4 worm cellular contexts compared by ENCODE assay signal in genomic region chrX:1960895-1961715, ce11.
TF ChIP-seq lines count a peak whose summit lies in the region.

No protein-coding gene starts in this region.

TF ChIP-seq in whole organism, L1 larva, 84 proteins besides CTCF, POLR2A, EP300 and RAD21 (continued from another document and continues in another):
- TF ChIP-seq lin-39 (tag; optimal IDR thresholded peaks at IDR 0.05; lab: Kevin White, UChicago) (no peak), pax-3 (tag; optimal IDR thresholded peaks at IDR 0.05; lab: Kevin White, UChicago) (no peak), egl-27 (tag; optimal IDR thresholded peaks at IDR 0.05; lab: Kevin White, UChicago) (no peak), ztf-4 (tag; optimal IDR thresholded peaks at IDR 0.05; lab: Kevin White, UChicago) (no peak), nhr-85 (tag; lab: Kevin White, UChicago) (peak; percentile 75), snu-23 (GFP tag; optimal IDR thresholded peaks at IDR 0.05; lab: Kevin White, UChicago) (peak; percentile 52), skn-1 (tag; optimal IDR thresholded peaks at IDR 0.05; lab: Kevin White, UChicago) (peak; percentile 64), nhr-47 (tag; optimal IDR thresholded peaks at IDR 0.05; lab: Kevin White, UChicago) (peak; percentile 41), sup-37 (GFP tag; optimal IDR thresholded peaks at IDR 0.05; lab: Kevin White, UChicago) (no peak), ceh-90 (tag; optimal IDR thresholded peaks at IDR 0.05; lab: Kevin White, UChicago) (no peak), ama-1 (optimal IDR thresholded peaks at IDR 0.05; lab: Kevin White, UChicago) (no peak), unc-30 (tag; optimal IDR thresholded peaks at IDR 0.05; lab: Kevin White, UChicago) (no peak), zip-4 (GFP tag; optimal IDR thresholded peaks at IDR 0.05; lab: Kevin White, UChicago) (no peak), hlh-4 (tag; optimal IDR thresholded peaks at IDR 0.05; lab: Kevin White, UChicago) (no peak), pqm-1 (tag; optimal IDR thresholded peaks at IDR 0.05; lab: Kevin White, UChicago) (no peak), ceh-63 (GFP tag; optimal IDR thresholded peaks at IDR 0.05; lab: Kevin White, UChicago) (no peak), mef-2 (tag; optimal IDR thresholded peaks at IDR 0.05; lab: Kevin White, UChicago) (no peak), egl-13 (tag; optimal IDR thresholded peaks at IDR 0.05; lab: Kevin White, UChicago) (no peak), fkh-10 (GFP tag; optimal IDR thresholded peaks at IDR 0.05; lab: Kevin White, UChicago) (no peak), ceh-8 (GFP tag; optimal IDR thresholded peaks at IDR 0.05; lab: Kevin White, UChicago) (no peak), lir-3 (tag; optimal IDR thresholded peaks at IDR 0.05; lab: Kevin White, UChicago; ENCODE audit: poor library complexity) (no peak), mdl-1 (tag; optimal IDR thresholded peaks at IDR 0.05; lab: Kevin White, UChicago) (peak in 1 of 2 experiments; percentile 7), ceh-88 (GFP tag; IDR thresholded peaks at IDR 0.05; lab: Robert Waterston, UW) (no peak), fos-1 (tag; optimal IDR thresholded peaks at IDR 0.05; lab: Kevin White, UChicago) (no peak), Y116A8C.19 (tag; optimal IDR thresholded peaks at IDR 0.05; lab: Kevin White, UChicago; ENCODE audit: borderline replicate concordance) (no peak), nhr-237 (tag; optimal IDR thresholded peaks at IDR 0.05; lab: Kevin White, UChicago) (no peak), fkh-8 (tag; optimal IDR thresholded peaks at IDR 0.05; lab: Kevin White, UChicago) (peak; percentile 33), mab-9 (GFP tag; IDR thresholded peaks at IDR 0.05; lab: Robert Waterston, UW) (no peak), nhr-90 (tag; optimal IDR thresholded peaks at IDR 0.05; lab: Kevin White, UChicago; ENCODE audit: poor library complexity) (peak; percentile 42), isw-1 (GFP tag; IDR thresholded peaks at IDR 0.05; lab: Robert Waterston, UW) (no peak), zag-1 (tag; optimal IDR thresholded peaks at IDR 0.05; lab: Kevin White, UChicago) (no peak), fkh-4 (tag; optimal IDR thresholded peaks at IDR 0.05; lab: Kevin White, UChicago; ENCODE audit: borderline replicate concordance) (no peak), rnt-1 (tag; optimal IDR thresholded peaks at IDR 0.05; lab: Kevin White, UChicago) (peak; percentile 83), irx-1 (tag; optimal IDR thresholded peaks at IDR 0.05; lab: Kevin White, UChicago) (peak; percentile 45)

TF ChIP-seq in whole organism, L2 larva, 48 proteins besides CTCF, POLR2A, EP300 and RAD21 (continued from another document):
- TF ChIP-seq lsy-2 (tag; optimal IDR thresholded peaks at IDR 0.05; lab: Kevin White, UChicago) (peak in 1 of 2 experiments; percentile 31), crh-2 (tag; optimal IDR thresholded peaks at IDR 0.05; lab: Kevin White, UChicago) (peak; percentile 3), ceh-82 (tag; optimal IDR thresholded peaks at IDR 0.05; lab: Kevin White, UChicago) (no peak), sma-9 (GFP tag; optimal IDR thresholded peaks at IDR 0.05; lab: Kevin White, UChicago) (peak; percentile 9), sma-9 (tag; optimal IDR thresholded peaks at IDR 0.05; lab: Kevin White, UChicago) (no peak), aly-2 (tag; optimal IDR thresholded peaks at IDR 0.05; lab: Kevin White, UChicago) (no peak), nhr-237 (tag; optimal IDR thresholded peaks at IDR 0.05; lab: Kevin White, UChicago) (no peak), sem-4 (tag; optimal IDR thresholded peaks at IDR 0.05; lab: Kevin White, UChicago) (no peak), sma-3 (GFP tag; optimal IDR thresholded peaks at IDR 0.05; lab: Kevin White, UChicago) (peak; percentile 8), gmeb-1 (tag; optimal IDR thresholded peaks at IDR 0.05; lab: Kevin White, UChicago) (peak; percentile 7), nhr-23 (tag; optimal IDR thresholded peaks at IDR 0.05; lab: Kevin White, UChicago) (no peak), ztf-1 (GFP tag; conservative IDR thresholded peaks at IDR 0.05; lab: Robert Waterston, UW) (no peak), R02D3.7 (tag; optimal IDR thresholded peaks at IDR 0.05; lab: Kevin White, UChicago) (no peak), ZK546.5 (tag; optimal IDR thresholded peaks at IDR 0.05; lab: Kevin White, UChicago) (no peak), skn-1 (tag; optimal IDR thresholded peaks at IDR 0.05; lab: Kevin White, UChicago) (no peak), F13H6.1 (tag; optimal IDR thresholded peaks at IDR 0.05; lab: Kevin White, UChicago) (peak; percentile 14), fos-1 (tag; optimal IDR thresholded peaks at IDR 0.05; lab: Kevin White, UChicago) (peak; percentile 49), unc-55 (GFP tag; optimal IDR thresholded peaks at IDR 0.05; lab: Kevin White, UChicago) (peak; percentile 18), egl-27 (tag; optimal IDR thresholded peaks at IDR 0.05; lab: Kevin White, UChicago) (no peak), nhr-11 (tag; optimal IDR thresholded peaks at IDR 0.05; lab: Kevin White, UChicago) (no peak), zag-1 (tag; optimal IDR thresholded peaks at IDR 0.05; lab: Kevin White, UChicago) (no peak)

TF ChIP-seq in whole organism, L3 larva, 47 proteins besides CTCF, POLR2A, EP300 and RAD21 (continued from another document):
- no peak for TF ChIP-seq ztf-4 (tag; optimal IDR thresholded peaks at IDR 0.05; lab: Kevin White, UChicago)
- peak; percentile 51 for TF ChIP-seq hmg-11 (tag; optimal IDR thresholded peaks at IDR 0.05; lab: Kevin White, UChicago)
- no peak for TF ChIP-seq tbx-2 (tag; optimal IDR thresholded peaks at IDR 0.05; lab: Kevin White, UChicago)
- TF ChIP-seq nfya-1 (tag; optimal IDR thresholded peaks at IDR 0.05; lab: Kevin White, UChicago; ENCODE audit: insufficient read depth): peak; percentile 36
- peak; percentile 15 for TF ChIP-seq nhr-23 (tag; optimal IDR thresholded peaks at IDR 0.05; lab: Kevin White, UChicago)

TF ChIP-seq in whole organism, L4 larva, 104 proteins besides CTCF, POLR2A, EP300 and RAD21 (continued from another document):
- TF ChIP-seq duxl-1 (tag; optimal IDR thresholded peaks at IDR 0.05; lab: Kevin White, UChicago; ENCODE audit: poor library complexity): peak; percentile 87
- TF ChIP-seq nhr-11 (tag; optimal IDR thresholded peaks at IDR 0.05; lab: Kevin White, UChicago): peak; percentile 29
- TF ChIP-seq mdl-1 (tag; optimal IDR thresholded peaks at IDR 0.05; lab: Kevin White, UChicago): peak in 1 of 2 experiments; percentile 34
- TF ChIP-seq pqm-1 (tag; optimal IDR thresholded peaks at IDR 0.05; lab: Kevin White, UChicago): peak; percentile 18
- no peak for TF ChIP-seq lim-7 (GFP tag; IDR thresholded peaks at IDR 0.05; lab: Robert Waterston, UW)
- TF ChIP-seq hlh-11 (tag; optimal IDR thresholded peaks at IDR 0.05; lab: Kevin White, UChicago): peak; percentile 54
